Fruit fly (Drosophila melanogaster) whole organism, prepupa: ENCODE results near the gene CG33795.

ENCODE experiments used
- CG10631 ChIP-seq: fragments of 200-800 bp; sonication (Bioruptor generic); optimal IDR thresholded peaks from 2 replicates; lab custom pipeline; 2016; ENCODE audit warnings: missing biosample characterization, missing genetic modification characterization
- CG10669 ChIP-seq: fragments of 200-800 bp; sonication (Bioruptor generic); optimal IDR thresholded peaks from 3 replicates; lab custom pipeline; 2018; ENCODE audit warnings: missing biosample characterization, mild to moderate bottlenecking, missing genetic modification characterization, moderate library complexity
- CG11294 ChIP-seq: fragments of 200-800 bp; sonication (Bioruptor generic); IDR thresholded peaks from 2 replicates; pipeline ENCODE4 v1.3.6; 2022; ENCODE audit warnings: missing biosample characterization, missing genetic modification characterization
- CG11762 ChIP-seq: fragments of 200-800 bp; sonication (Bioruptor generic); optimal IDR thresholded peaks from 3 replicates; lab custom pipeline; 2016; ENCODE audit warnings: missing biosample characterization, missing genetic modification characterization; ENCODE audit not compliant: insufficient read depth
- CG11902 ChIP-seq: fragments of 200-800 bp; sonication (Bioruptor generic); optimal IDR thresholded peaks from 3 replicates; lab custom pipeline; 2016; ENCODE audit warnings: missing biosample characterization, missing genetic modification characterization
- CG15336 ChIP-seq: fragments of 200-800 bp; sonication (Bioruptor generic); IDR thresholded peaks from 2 replicates; pipeline ENCODE4 v1.3.6; 2022; ENCODE audit warnings: missing biosample characterization, missing genetic modification characterization
- CG1621 ChIP-seq: fragments of 200-800 bp; sonication (Bioruptor generic); optimal IDR thresholded peaks from 3 replicates; lab custom pipeline; 2018; ENCODE audit warnings: missing biosample characterization, mild to moderate bottlenecking, missing genetic modification characterization
- CG16779 ChIP-seq: fragments of 200-800 bp; sonication (Bioruptor generic); optimal IDR thresholded peaks from 3 replicates; lab custom pipeline; 2017; ENCODE audit warnings: missing biosample characterization, mild to moderate bottlenecking, missing genetic modification characterization
- CG3032 ChIP-seq: fragments of 200-800 bp; optimal IDR thresholded peaks from 2 replicates; lab custom pipeline; 2019; ENCODE audit warnings: missing biosample characterization, mild to moderate bottlenecking, missing genetic modification characterization, moderate library complexity
- CG31627 ChIP-seq: fragments of 200-800 bp; sonication (Bioruptor generic); optimal IDR thresholded peaks from 3 replicates; lab custom pipeline; 2016; ENCODE audit warnings: missing biosample characterization, missing genetic modification characterization
- CG32006 ChIP-seq: fragments of 200-800 bp; sonication (Bioruptor generic); optimal IDR thresholded peaks from 3 replicates; lab custom pipeline; 2017; ENCODE audit warnings: missing biosample characterization, mild to moderate bottlenecking, missing genetic modification characterization
- CG34406 ChIP-seq: fragments of 200-800 bp; sonication (Bioruptor generic); optimal IDR thresholded peaks from 3 replicates; lab custom pipeline; 2016; ENCODE audit warnings: missing biosample characterization, missing genetic modification characterization
- CG3919 ChIP-seq: fragments of 200-800 bp; sonication (Bioruptor generic); optimal IDR thresholded peaks from 3 replicates; lab custom pipeline; 2016; ENCODE audit warnings: missing biosample characterization, missing genetic modification characterization
- CG6163 ChIP-seq: fragments of 200-800 bp; sonication (Bioruptor generic); IDR thresholded peaks from 3 replicates; pipeline ENCODE4 v1.3.6; 2022; ENCODE audit warnings: missing biosample characterization, missing genetic modification characterization
- CG6276 ChIP-seq: fragments of 200-800 bp; sonication (Bioruptor generic); optimal IDR thresholded peaks from 2 replicates; lab custom pipeline; 2017; ENCODE audit warnings: missing biosample characterization, mild to moderate bottlenecking, missing genetic modification characterization
- CG6792 ChIP-seq: fragments of 200-800 bp; sonication (Bioruptor generic); optimal IDR thresholded peaks from 3 replicates; lab custom pipeline; 2016; ENCODE audit warnings: missing biosample characterization, missing genetic modification characterization
- CG6808 ChIP-seq: fragments of 200-800 bp; sonication (Bioruptor generic); optimal IDR thresholded peaks from 3 replicates; lab custom pipeline; 2017; ENCODE audit warnings: missing biosample characterization, missing genetic modification characterization, mild to moderate bottlenecking, moderate library complexity, missing genetic modification reagents
- CG7368 ChIP-seq: fragments of 200-800 bp; sonication (Bioruptor generic); optimal IDR thresholded peaks from 3 replicates; lab custom pipeline; 2016; ENCODE audit warnings: missing biosample characterization, missing genetic modification characterization
- CG8119 ChIP-seq: fragments of 200-800 bp; sonication (Bioruptor generic); IDR thresholded peaks from 3 replicates; pipeline ENCODE4 v1.3.6; 2022; ENCODE audit warnings: missing biosample characterization, missing genetic modification characterization
- CG8319 ChIP-seq: fragments of 200-800 bp; sonication (Bioruptor generic); optimal IDR thresholded peaks from 3 replicates; lab custom pipeline; 2016; ENCODE audit warnings: missing biosample characterization, missing genetic modification characterization
- CG8632 ChIP-seq: fragments of 200-800 bp; sonication (Bioruptor generic); optimal IDR thresholded peaks from 3 replicates; lab custom pipeline; 2016; ENCODE audit warnings: missing biosample characterization, missing genetic modification characterization
- Eip75B ChIP-seq: fragments of 200-800 bp; sonication (Bioruptor generic); optimal IDR thresholded peaks from 3 replicates; lab custom pipeline; 2016; ENCODE audit warnings: missing biosample characterization, missing genetic modification characterization
- Eip93F ChIP-seq: fragments of 200-800 bp; sonication (Bioruptor generic); optimal IDR thresholded peaks from 2 replicates; lab custom pipeline; 2016; ENCODE audit warnings: missing biosample characterization, mild to moderate bottlenecking, missing genetic modification characterization
- Ets96B ChIP-seq: fragments of 200-800 bp; optimal IDR thresholded peaks from 2 replicates; lab custom pipeline; 2019; ENCODE audit warnings: missing biosample characterization, mild to moderate bottlenecking, missing genetic modification characterization, moderate library complexity
- Gug ChIP-seq: fragments of 200-800 bp; sonication (Bioruptor generic); IDR thresholded peaks from 2 replicates; pipeline ENCODE4 v1.3.6; 2022; ENCODE audit warnings: missing biosample characterization, missing genetic modification characterization
- Hr38 ChIP-seq: sonication (Bioruptor generic); optimal IDR thresholded peaks from 2 replicates; lab custom pipeline; 2016; ENCODE audit warnings: missing biosample characterization, missing genetic modification characterization
- Hr39 ChIP-seq: fragments of 200-800 bp; sonication (Bioruptor generic); optimal IDR thresholded peaks from 2 replicates; lab custom pipeline; 2016; ENCODE audit warnings: missing biosample characterization, missing genetic modification characterization
- Hr4 ChIP-seq: fragments of 200-800 bp; sonication (Bioruptor generic); optimal IDR thresholded peaks from 3 replicates; lab custom pipeline; 2016; ENCODE audit warnings: missing biosample characterization, missing genetic modification characterization
- Lpt ChIP-seq: fragments of 200-800 bp; sonication (Bioruptor generic); optimal IDR thresholded peaks from 3 replicates; lab custom pipeline; 2016; ENCODE audit warnings: missing biosample characterization, missing genetic modification characterization
- Met ChIP-seq: fragments of 200-800 bp; sonication (Bioruptor generic); optimal IDR thresholded peaks from 3 replicates; lab custom pipeline; 2016; ENCODE audit warnings: missing biosample characterization, missing genetic modification characterization
- OdsH ChIP-seq: fragments of 200-800 bp; sonication (Bioruptor generic); optimal IDR thresholded peaks from 3 replicates; lab custom pipeline; 2016; ENCODE audit warnings: missing biosample characterization, missing genetic modification characterization
- Smox ChIP-seq: fragments of 200-800 bp; sonication (Bioruptor generic); optimal IDR thresholded peaks from 3 replicates; lab custom pipeline; 2016; ENCODE audit warnings: missing biosample characterization, missing genetic modification characterization
- Sox102F ChIP-seq: fragments of 200-800 bp; sonication (Bioruptor generic); optimal IDR thresholded peaks from 2 replicates; lab custom pipeline; 2016; ENCODE audit warnings: missing biosample characterization, mild to moderate bottlenecking, missing genetic modification characterization
- Sox14 ChIP-seq: fragments of 200-800 bp; sonication (Bioruptor generic); optimal IDR thresholded peaks from 3 replicates; lab custom pipeline; 2016; ENCODE audit warnings: missing biosample characterization, missing genetic modification characterization
- achi ChIP-seq: fragments of 200-800 bp; sonication (Bioruptor generic); optimal IDR thresholded peaks from 3 replicates; lab custom pipeline; 2016; ENCODE audit warnings: missing biosample characterization, missing genetic modification characterization
- acj6 ChIP-seq: fragments of 200-800 bp; sonication (Bioruptor generic); optimal IDR thresholded peaks from 3 replicates; lab custom pipeline; 2016; ENCODE audit warnings: missing biosample characterization, missing genetic modification characterization
- cyc ChIP-seq: fragments of 200-800 bp; sonication (Bioruptor generic); optimal IDR thresholded peaks from 3 replicates; lab custom pipeline; 2016; ENCODE audit warnings: missing biosample characterization, missing genetic modification characterization
- dac ChIP-seq: fragments of 200-800 bp; sonication (Bioruptor generic); optimal IDR thresholded peaks from 2 replicates; lab custom pipeline; 2017; ENCODE audit warnings: missing biosample characterization, mild to moderate bottlenecking, missing genetic modification characterization
- dsx ChIP-seq: fragments of 200-800 bp; optimal IDR thresholded peaks from 3 replicates; lab custom pipeline; 2019; ENCODE audit warnings: missing biosample characterization, mild to moderate bottlenecking, missing genetic modification characterization, moderate library complexity; ENCODE audit not compliant: poor library complexity, severe bottlenecking
- eg ChIP-seq: fragments of 200-800 bp; sonication (Bioruptor generic); IDR thresholded peaks from 3 replicates; pipeline ENCODE4 v1.3.6; 2022; ENCODE audit warnings: missing biosample characterization, missing genetic modification characterization
- esn ChIP-seq: fragments of 200-800 bp; sonication (Bioruptor generic); optimal IDR thresholded peaks from 2 replicates; lab custom pipeline; 2016; ENCODE audit warnings: missing biosample characterization, mild to moderate bottlenecking, missing genetic modification characterization, moderate library complexity
- fd59A ChIP-seq: fragments of 200-800 bp; sonication (Bioruptor generic); optimal IDR thresholded peaks from 2 replicates; lab custom pipeline; 2017; ENCODE audit warnings: missing biosample characterization, mild to moderate bottlenecking, missing genetic modification characterization, missing genetic modification reagents
- fd85E ChIP-seq: fragments of 200-800 bp; sonication (Bioruptor generic); optimal IDR thresholded peaks from 3 replicates; lab custom pipeline; 2016; ENCODE audit warnings: missing biosample characterization, missing genetic modification characterization
- fkh ChIP-seq: fragments of 200-800 bp; sonication (Bioruptor generic); optimal IDR thresholded peaks from 3 replicates; lab custom pipeline; 2017; ENCODE audit warnings: missing biosample characterization, mild to moderate bottlenecking, missing genetic modification characterization, moderate library complexity
- lz ChIP-seq: fragments of 200-800 bp; sonication (Bioruptor generic); optimal IDR thresholded peaks from 3 replicates; lab custom pipeline; 2016; ENCODE audit warnings: missing biosample characterization, missing genetic modification characterization
- salr ChIP-seq, 2 experiments: fragments of 200-800 bp; sonication (Bioruptor generic); optimal IDR thresholded peaks; 3 replicates each; lab custom pipeline; 2016 to 2018; ENCODE audit warnings: missing biosample characterization in 2 of 2, missing genetic modification characterization in 2 of 2, mild to moderate bottlenecking in 1 of 2
- spab ChIP-seq: fragments of 200-800 bp; sonication (Bioruptor generic); optimal IDR thresholded peaks from 2 replicates; lab custom pipeline; 2017; ENCODE audit warnings: missing biosample characterization, mild to moderate bottlenecking, missing genetic modification characterization, missing genetic modification reagents
- ss ChIP-seq, 2 experiments: fragments of 200-800 bp; sonication (Bioruptor generic); optimal IDR thresholded peaks; 2 replicates in 1 of 2; 3 replicates in 1 of 2; lab custom pipeline; 2017 to 2018; ENCODE audit warnings: mild to moderate bottlenecking in 2 of 2, missing biosample characterization in 2 of 2, missing genetic modification characterization in 2 of 2, moderate library complexity in 1 of 2
- svp ChIP-seq: fragments of 200-800 bp; sonication (Bioruptor generic); peaks from one replicate; lab custom pipeline; 2016; ENCODE audit warnings: missing biosample characterization, missing genetic modification characterization
- topi ChIP-seq: fragments of 200-800 bp; sonication (Bioruptor generic); optimal IDR thresholded peaks from 3 replicates; lab custom pipeline; 2016; ENCODE audit warnings: missing biosample characterization, missing genetic modification characterization
- vri ChIP-seq: fragments of 200-800 bp; sonication (Bioruptor generic); optimal IDR thresholded peaks from 3 replicates; lab custom pipeline; 2016; ENCODE audit warnings: missing biosample characterization, mild to moderate bottlenecking, missing genetic modification characterization

Gene CG33795

dm6 chr3L:16149418-16150160 is 21.6 kb downstream of the CG33795 start:
- peak; percentile 80 for TF ChIP-seq svp (GFP tag; lab: Kevin White, UChicago)
- TF ChIP-seq salr (GFP tag; optimal IDR thresholded peaks at IDR 0.05; lab: Kevin White, UChicago) = peak in 1 of 2 experiments; percentile 16
- TF ChIP-seq CG31627 (GFP tag; lab: Kevin White, UChicago) = no peak
- TF ChIP-seq spab (GFP tag; lab: Kevin White, UChicago) = no peak
- TF ChIP-seq ss (GFP tag; optimal IDR thresholded peaks at IDR 0.05; lab: Kevin White, UChicago) = peak; percentile 1 to 15
- peak; percentile 42 for TF ChIP-seq Eip75B (GFP tag; lab: Kevin White, UChicago)
- no peak for TF ChIP-seq dsx
- peak; percentile 30 for TF ChIP-seq fd59A
- peak; percentile 25 for TF ChIP-seq CG8319 (GFP tag; lab: Kevin White, UChicago)
- no peak for TF ChIP-seq CG16779 (tag; lab: Kevin White, UChicago)
- no peak for TF ChIP-seq dac (GFP tag; lab: Kevin White, UChicago)
- TF ChIP-seq Hr38 (GFP tag; lab: Kevin White, UChicago) = no peak
- peak; percentile 56 for TF ChIP-seq CG1621
- peak; percentile 58 for TF ChIP-seq Eip93F
- peak; percentile 31 for TF ChIP-seq CG11902 (GFP tag; lab: Kevin White, UChicago)
- peak; percentile 43 for TF ChIP-seq lz (GFP tag; lab: Kevin White, UChicago)
- TF ChIP-seq CG10631 (GFP tag; lab: Kevin White, UChicago) = peak; percentile 24
- peak; percentile 43 for TF ChIP-seq CG6808
- peak; percentile 0 for TF ChIP-seq CG3032
- TF ChIP-seq CG34406 = peak; percentile 24
- no peak for TF ChIP-seq CG8119 (GFP tag; lab: Robert Waterston, UW)
- TF ChIP-seq Met (GFP tag; lab: Kevin White, UChicago) = peak; percentile 27
- TF ChIP-seq CG11762 = peak; percentile 37
- TF ChIP-seq cyc (GFP tag; lab: Kevin White, UChicago) = no peak
- TF ChIP-seq CG7368 = no peak
- peak; percentile 8 for TF ChIP-seq achi (GFP tag; lab: Kevin White, UChicago)
- peak; percentile 52 for TF ChIP-seq CG32006
- peak; percentile 24 for TF ChIP-seq OdsH (GFP tag; lab: Kevin White, UChicago)
- no peak for TF ChIP-seq CG6276 (GFP tag; lab: Kevin White, UChicago)
- no peak for TF ChIP-seq Gug
- no peak for TF ChIP-seq fd85E (GFP tag; lab: Kevin White, UChicago)
- 0 out of 3 replicates have a peak, but pooled peaks have one; percentile 39 for TF ChIP-seq eg
- no peak for TF ChIP-seq Sox102F (GFP tag; lab: Kevin White, UChicago)
- no peak for TF ChIP-seq Smox
- TF ChIP-seq vri = peak; percentile 46
- TF ChIP-seq CG10669 (GFP tag; lab: Kevin White, UChicago) = peak; percentile 24
- TF ChIP-seq Ets96B (tag; lab: Kevin White, UChicago) = peak; percentile 22
- peak; percentile 17 for TF ChIP-seq CG6792 (GFP tag; lab: Kevin White, UChicago)
- TF ChIP-seq CG3919 (GFP tag; lab: Kevin White, UChicago) = peak; percentile 36
- peak; percentile 34 for TF ChIP-seq acj6 (GFP tag; lab: Kevin White, UChicago)
- no peak for TF ChIP-seq CG15336 (GFP tag; lab: Robert Waterston, UW)
- no peak for TF ChIP-seq Lpt (GFP tag; lab: Kevin White, UChicago)
- peak; percentile 45 for TF ChIP-seq Hr4 (GFP tag; lab: Kevin White, UChicago)
- TF ChIP-seq topi (GFP tag; lab: Kevin White, UChicago) = no peak
- TF ChIP-seq CG6163 (GFP tag; lab: Robert Waterston, UW) = no peak
- TF ChIP-seq CG8632 (GFP tag; lab: Kevin White, UChicago) = no peak
- peak; percentile 5; the same call in 1 of the 2 replicates for TF ChIP-seq CG11294 (GFP tag; lab: Robert Waterston, UW)
- TF ChIP-seq fkh = peak; percentile 46
- TF ChIP-seq esn (GFP tag; lab: Kevin White, UChicago) = peak; percentile 23
- peak; percentile 23 for TF ChIP-seq Sox14 (GFP tag; lab: Kevin White, UChicago)
- peak; percentile 23 for TF ChIP-seq Hr39 (GFP tag; lab: Kevin White, UChicago)
